Worm (Caenorhabditis elegans) whole organism, late embryonic: ENCODE measurements around the gene tag-180.
A peak's percentile ranks its signal among the peaks of the same experiment; 100 is the strongest.

Experiments used
- C08G9.2 ChIP-seq: sonication (generic microtip); optimal IDR thresholded peaks from 2 replicates; lab custom pipeline; 2016; ENCODE audit warnings: mild to moderate bottlenecking, missing genetic modification characterization, moderate library complexity, missing compliant biosample characterization
- C38D4.7 ChIP-seq: fragments of 200-800 bp; sonication (Bioruptor generic); optimal IDR thresholded peaks from 2 replicates; lab custom pipeline; 2018; ENCODE audit warnings: mild to moderate bottlenecking, missing genetic modification characterization, moderate library complexity, missing compliant biosample characterization
- K02D7.2 ChIP-seq: sonication (generic microtip); optimal IDR thresholded peaks from 2 replicates; lab custom pipeline; 2017; ENCODE audit warnings: mild to moderate bottlenecking, missing genetic modification characterization, missing compliant biosample characterization
- K09A11.1 ChIP-seq: sonication (generic microtip); optimal IDR thresholded peaks from 2 replicates; lab custom pipeline; 2017; ENCODE audit warnings: antibody characterized with exemption, mild to moderate bottlenecking, missing genetic modification characterization, missing compliant biosample characterization; ENCODE audit not compliant: insufficient read depth
- Y22D7AL.16 ChIP-seq: sonication (generic microtip); optimal IDR thresholded peaks from 2 replicates; lab custom pipeline; 2016; ENCODE audit warnings: missing genetic modification characterization, missing compliant biosample characterization
- ahr-1 ChIP-seq: sonication (generic microtip); optimal IDR thresholded peaks from 2 replicates; lab custom pipeline; 2016; ENCODE audit warnings: missing genetic modification characterization, missing compliant biosample characterization
- ceh-14 ChIP-seq: sonication (generic microtip); optimal IDR thresholded peaks from 2 replicates; lab custom pipeline; 2016; ENCODE audit warnings: missing genotype, missing genetic modification characterization, missing compliant biosample characterization
- ceh-18 ChIP-seq: sonication (generic microtip); optimal IDR thresholded peaks from 2 replicates; lab custom pipeline; 2016; ENCODE audit warnings: missing genetic modification characterization, missing compliant biosample characterization
- ceh-22 ChIP-seq: sonication (generic microtip); optimal IDR thresholded peaks from 2 replicates; lab custom pipeline; 2017; ENCODE audit warnings: missing biosample characterization, missing genetic modification characterization
- ceh-31 ChIP-seq: sonication (generic microtip); optimal IDR thresholded peaks from 2 replicates; lab custom pipeline; 2016; ENCODE audit warnings: missing genetic modification characterization, missing compliant biosample characterization
- ceh-34 ChIP-seq: sonication (generic microtip); optimal IDR thresholded peaks from 2 replicates; lab custom pipeline; 2016; ENCODE audit warnings: mild to moderate bottlenecking, missing genetic modification characterization, missing compliant biosample characterization
- ceh-6 ChIP-seq: fragments of 200-800 bp; sonication (Bioruptor generic); optimal IDR thresholded peaks from 2 replicates; lab custom pipeline; 2018; ENCODE audit warnings: mild to moderate bottlenecking, missing genetic modification characterization, missing compliant biosample characterization
- dve-1 ChIP-seq: sonication (generic microtip); optimal IDR thresholded peaks from 2 replicates; lab custom pipeline; 2017; ENCODE audit warnings: antibody characterized with exemption, mild to moderate bottlenecking, missing genetic modification characterization, missing compliant biosample characterization
- elt-2 ChIP-seq: sonication (generic microtip); optimal IDR thresholded peaks from 2 replicates; lab custom pipeline; 2016; ENCODE audit warnings: missing genetic modification reagents, missing genetic modification characterization, missing compliant biosample characterization
- elt-4 ChIP-seq: sonication (generic microtip); optimal IDR thresholded peaks from 2 replicates; lab custom pipeline; 2016; ENCODE audit warnings: missing genetic modification characterization, missing compliant biosample characterization
- ets-4 ChIP-seq: sonication (generic microtip); optimal IDR thresholded peaks from 2 replicates; lab custom pipeline; 2016; ENCODE audit warnings: missing genetic modification characterization, missing compliant biosample characterization
- gmeb-2 ChIP-seq: sonication (generic microtip); optimal IDR thresholded peaks from 2 replicates; lab custom pipeline; 2016; ENCODE audit warnings: missing genetic modification characterization, inconsistent platforms, missing compliant biosample characterization
- hlh-30 ChIP-seq: sonication (generic microtip); optimal IDR thresholded peaks from 2 replicates; lab custom pipeline; 2017; ENCODE audit warnings: antibody characterized with exemption, missing genetic modification characterization, missing compliant biosample characterization; ENCODE audit not compliant: insufficient read depth
- hlh-6 ChIP-seq: sonication (generic microtip); optimal IDR thresholded peaks from 2 replicates; lab custom pipeline; 2016; ENCODE audit warnings: missing genotype, missing genetic modification characterization, missing compliant biosample characterization
- lin-11 ChIP-seq: fragments of 200-800 bp; sonication (Bioruptor generic); optimal IDR thresholded peaks from 2 replicates; lab custom pipeline; 2018; ENCODE audit warnings: mild to moderate bottlenecking, missing genetic modification characterization, missing compliant biosample characterization
- nfya-1 ChIP-seq: sonication (generic microtip); optimal IDR thresholded peaks from 2 replicates; lab custom pipeline; 2017; ENCODE audit warnings: missing genetic modification characterization, mild to moderate bottlenecking, missing compliant biosample characterization, antibody characterized with exemption, moderate library complexity
- nhr-11 ChIP-seq: fragments of 150-350 bp; optimal IDR thresholded peaks from 2 replicates; lab custom pipeline; 2014; ENCODE audit warnings: missing biosample characterization, missing genetic modification characterization
- npax-4 ChIP-seq: sonication (generic microtip); optimal IDR thresholded peaks from 2 replicates; lab custom pipeline; 2016; ENCODE audit warnings: missing genetic modification characterization, missing compliant biosample characterization
- odd-2 ChIP-seq: sonication (generic microtip); optimal IDR thresholded peaks from 2 replicates; lab custom pipeline; 2017; ENCODE audit warnings: antibody characterized with exemption, mild to moderate bottlenecking, missing genetic modification characterization, missing compliant biosample characterization
- pat-9 ChIP-seq: fragments of 200-800 bp; sonication (Bioruptor generic); optimal IDR thresholded peaks from 2 replicates; lab custom pipeline; 2018; ENCODE audit warnings: mild to moderate bottlenecking, missing genetic modification characterization, moderate library complexity, missing compliant biosample characterization
- pros-1 ChIP-seq: fragments of 150-350 bp; optimal IDR thresholded peaks from 2 replicates; lab custom pipeline; 2014; ENCODE audit warnings: missing biosample characterization, missing genetic modification reagents, missing genetic modification characterization
- ref-2 ChIP-seq: sonication (generic microtip); optimal IDR thresholded peaks from 2 replicates; lab custom pipeline; 2016; ENCODE audit warnings: missing genetic modification characterization, missing compliant biosample characterization
- rnt-1 ChIP-seq: sonication (generic microtip); optimal IDR thresholded peaks from 2 replicates; lab custom pipeline; 2016; ENCODE audit warnings: missing genetic modification characterization, missing compliant biosample characterization
- sox-4 ChIP-seq: sonication (generic microtip); optimal IDR thresholded peaks from 2 replicates; lab custom pipeline; 2017; ENCODE audit warnings: mild to moderate bottlenecking, missing genetic modification characterization, inconsistent platforms, missing compliant biosample characterization
- tbx-2 ChIP-seq: sonication (generic microtip); optimal IDR thresholded peaks from 2 replicates; lab custom pipeline; 2016; ENCODE audit warnings: missing genetic modification characterization, missing compliant biosample characterization
- unc-55 ChIP-seq: sonication (generic microtip); optimal IDR thresholded peaks from 2 replicates; lab custom pipeline; 2017; ENCODE audit warnings: missing biosample characterization, missing genetic modification reagents, missing genetic modification characterization
- zip-5 ChIP-seq: sonication (generic microtip); optimal IDR thresholded peaks from 2 replicates; lab custom pipeline; 2016; ENCODE audit warnings: missing genetic modification characterization, missing compliant biosample characterization

tag-180 gene

ce11 chrII:11297217-11297738 is 32.0 kb downstream of the tag-180 start, which contains the start of gene saps-1:
saps-1 (plus strand) TSS chrII:11297688.
- TF ChIP-seq K02D7.2 (no peak), tbx-2 (tag; lab: Kevin White, UChicago) (no peak), pros-1 (tag; lab: Kevin White, UChicago) (no peak), odd-2 (tag; lab: Kevin White, UChicago) (no peak), nhr-11 (tag; lab: Kevin White, UChicago) (no peak), ahr-1 (no peak), npax-4 (tag; lab: Kevin White, UChicago) (no peak)

DNA sequence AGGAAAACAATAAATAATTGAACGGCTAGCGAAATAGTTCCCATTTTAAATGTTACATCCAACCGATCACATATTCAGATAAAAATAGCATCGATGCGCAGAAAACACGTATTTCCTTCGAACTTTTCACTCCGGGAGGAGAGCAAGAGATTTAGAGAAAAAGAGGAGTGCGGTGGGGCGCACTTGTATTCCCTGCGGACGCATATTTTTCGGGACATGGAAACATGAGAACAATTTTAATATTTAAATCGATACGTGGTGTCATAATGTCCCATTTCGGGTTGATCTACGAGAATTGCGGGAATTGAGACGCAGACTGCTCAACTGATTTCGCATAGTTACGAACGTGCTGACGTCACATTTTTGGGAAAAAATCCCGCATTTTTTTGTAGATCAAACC is 35.8 kb downstream of the tag-180 start, which contains the start of gene C47G2.4:
C47G2.4 (minus strand) TSS at position 174 of the 400 bp plus-strand sequence.
- peak; percentile 36 for TF ChIP-seq nfya-1 (tag; lab: Kevin White, UChicago)
- TF ChIP-seq ceh-18 (tag; lab: Kevin White, UChicago): peak; percentile 13
- TF ChIP-seq pros-1 (tag; lab: Kevin White, UChicago): peak; percentile 35
- peak; percentile 53 for TF ChIP-seq rnt-1 (tag; lab: Kevin White, UChicago)
- no peak for TF ChIP-seq gmeb-2
- TF ChIP-seq K09A11.1 (tag; lab: Kevin White, UChicago): no peak
- peak; percentile 55 for TF ChIP-seq ceh-31 (tag; lab: Kevin White, UChicago)
- TF ChIP-seq ceh-6 (GFP tag; lab: Kevin White, UChicago): no peak
- TF ChIP-seq elt-2 (tag; lab: Kevin White, UChicago): peak; percentile 27
- TF ChIP-seq pat-9 (tag; lab: Kevin White, UChicago): no peak
- TF ChIP-seq ets-4: peak; percentile 40
- TF ChIP-seq ref-2: peak; percentile 22
- TF ChIP-seq ceh-34: peak; percentile 70
- TF ChIP-seq zip-5: no peak
- TF ChIP-seq C38D4.7 (GFP tag; lab: Kevin White, UChicago): no peak
- peak; percentile 27 for TF ChIP-seq C08G9.2 (tag; lab: Kevin White, UChicago)

DNA sequence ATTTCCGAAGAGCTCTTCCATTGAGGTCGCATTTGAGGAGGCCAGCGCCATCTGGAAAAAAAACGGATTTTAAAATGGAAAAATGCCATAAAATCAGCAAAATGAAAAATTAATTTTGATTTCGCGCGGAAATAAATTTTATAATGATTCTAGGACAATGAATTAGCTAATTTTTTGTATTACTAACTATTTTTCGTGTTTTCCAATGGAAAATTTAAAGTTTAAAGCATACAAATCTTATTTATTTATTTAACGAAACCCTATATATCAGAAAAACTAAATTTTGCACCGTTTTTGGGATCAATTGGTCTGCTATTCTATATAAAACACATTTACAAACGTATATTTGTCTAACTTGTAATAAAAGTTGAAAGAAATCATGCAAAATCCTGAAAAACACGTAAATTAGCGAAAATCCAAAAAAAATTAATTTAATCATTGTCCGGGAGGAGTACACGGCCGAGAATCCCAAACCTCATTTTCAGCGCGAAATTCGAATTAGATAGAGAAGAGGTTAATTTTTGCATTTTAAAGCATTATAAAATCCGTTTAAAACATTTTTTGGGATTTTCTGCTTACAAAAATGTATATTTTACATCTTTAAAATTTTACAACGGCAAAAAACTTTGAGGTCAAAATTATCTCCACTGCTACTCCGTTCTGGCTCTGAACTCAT is 39.0 kb downstream of the tag-180 start, which contains the start of gene C47G2.3:
C47G2.3 (minus strand) TSS at position 51 of the 676 bp plus-strand sequence.
- no peak for TF ChIP-seq K02D7.2
- TF ChIP-seq K09A11.1 (tag; lab: Kevin White, UChicago): no peak
- TF ChIP-seq pat-9 (tag; lab: Kevin White, UChicago): no peak
- TF ChIP-seq elt-2 (tag; lab: Kevin White, UChicago): peak; percentile 9
- TF ChIP-seq C08G9.2 (tag; lab: Kevin White, UChicago): peak; percentile 26
- TF ChIP-seq hlh-6: no peak
- TF ChIP-seq zip-5: no peak
- no peak for TF ChIP-seq ceh-14 (tag; lab: Kevin White, UChicago)
- TF ChIP-seq ets-4: no peak
- TF ChIP-seq ceh-31 (tag; lab: Kevin White, UChicago): peak; percentile 7
- TF ChIP-seq sox-4 (tag; lab: Kevin White, UChicago): no peak
- TF ChIP-seq gmeb-2: no peak
- TF ChIP-seq elt-4 (tag; lab: Kevin White, UChicago): no peak
- no peak for TF ChIP-seq dve-1 (tag; lab: Kevin White, UChicago)
- no peak for TF ChIP-seq ceh-22 (tag; lab: Kevin White, UChicago)
- no peak for TF ChIP-seq C38D4.7 (GFP tag; lab: Kevin White, UChicago)

DNA sequence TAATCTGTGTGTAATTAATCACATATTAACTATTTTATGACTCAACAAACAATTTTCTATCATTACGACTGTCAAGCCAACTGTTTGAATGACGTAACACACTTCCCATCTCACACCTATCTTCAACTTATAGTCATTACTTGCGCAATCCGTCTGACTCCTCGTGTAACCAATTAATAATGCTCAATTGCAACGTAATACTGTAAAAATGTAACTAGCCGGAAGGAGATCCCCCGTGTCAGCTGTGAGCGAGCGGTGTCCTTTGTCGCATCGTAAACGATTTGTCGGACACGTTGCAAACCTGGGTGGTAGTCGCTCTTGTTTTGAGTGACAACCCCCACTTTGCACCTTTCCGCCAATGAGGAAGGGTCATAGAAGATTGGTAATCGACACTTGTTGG is 41.1 kb downstream of the tag-180 start:
- peak; percentile 20 for TF ChIP-seq elt-2 (tag; lab: Kevin White, UChicago)
- no peak for TF ChIP-seq sox-4 (tag; lab: Kevin White, UChicago)
- no peak for TF ChIP-seq Y22D7AL.16 (tag; lab: Kevin White, UChicago)
- TF ChIP-seq ceh-34: no peak
- TF ChIP-seq ceh-31 (tag; lab: Kevin White, UChicago): no peak
- no peak for TF ChIP-seq lin-11
- TF ChIP-seq ceh-14 (tag; lab: Kevin White, UChicago): no peak
- peak; percentile 59 for TF ChIP-seq tbx-2 (tag; lab: Kevin White, UChicago)
- peak; percentile 75 for TF ChIP-seq unc-55 (GFP tag; lab: Kevin White, UChicago)
- TF ChIP-seq hlh-30: no peak
- no peak for TF ChIP-seq ahr-1
